Fruit fly (Drosophila melanogaster) whole organism, embryonic: ENCODE results near the gene CG12016.
A peak's percentile ranks its signal among the peaks of the same experiment; 100 is the strongest.

Source experiments
- Ada2b ChIP-seq: fragments of 200-800 bp; sonication (Bioruptor generic); IDR thresholded peaks from 2 replicates; pipeline ENCODE4 v1.3.6; 2022; ENCODE audit warnings: missing biosample characterization, missing genetic modification characterization
- Adf1 ChIP-seq: fragments of 200-800 bp; sonication (Bioruptor generic); IDR thresholded peaks from 2 replicates; pipeline ENCODE4 v1.3.6; 2022; ENCODE audit warnings: missing biosample characterization, missing genetic modification characterization
- CG10321 ChIP-seq: fragments of 200-800 bp; sonication (Bioruptor generic); IDR thresholded peaks from 2 replicates; pipeline ENCODE4 v1.3.6; 2022; ENCODE audit warnings: missing biosample characterization, missing genetic modification characterization
- CG10366 ChIP-seq: fragments of 200-800 bp; sonication (Bioruptor generic); IDR thresholded peaks from 2 replicates; pipeline ENCODE4 v1.3.6; 2022; ENCODE audit warnings: missing biosample characterization, missing genetic modification characterization
- CG10543 ChIP-seq: fragments of 200-800 bp; sonication (Bioruptor generic); optimal IDR thresholded peaks from 3 replicates; lab custom pipeline; 2017; ENCODE audit warnings: missing biosample characterization, mild to moderate bottlenecking, missing genetic modification characterization, moderate library complexity
- CG10565 ChIP-seq: fragments of 200-800 bp; sonication (Bioruptor generic); optimal IDR thresholded peaks from 3 replicates; lab custom pipeline; 2016; ENCODE audit warnings: missing biosample characterization, mild to moderate bottlenecking, missing genetic modification characterization
- CG10959 ChIP-seq: fragments of 200-800 bp; sonication (Bioruptor generic); IDR thresholded peaks from 2 replicates; pipeline ENCODE4 v1.3.6; 2022; ENCODE audit warnings: missing biosample characterization, missing genetic modification characterization
- CG11456 ChIP-seq: fragments of 200-800 bp; sonication (Bioruptor generic); IDR thresholded peaks from 3 replicates; pipeline ENCODE4 v1.3.6; 2022; ENCODE audit warnings: missing biosample characterization, missing genetic modification characterization
- CG11696 ChIP-seq: fragments of 200-800 bp; sonication (Bioruptor generic); IDR thresholded peaks from 2 replicates; pipeline ENCODE4 v1.3.6; 2022; ENCODE audit warnings: missing biosample characterization, missing genetic modification characterization
- CG13287 ChIP-seq: fragments of 200-800 bp; sonication (Bioruptor generic); IDR thresholded peaks from 2 replicates; pipeline ENCODE4 v1.3.6; 2022; ENCODE audit warnings: missing biosample characterization, missing genetic modification characterization; ENCODE audit not compliant: partially characterized antibody
- CG15073 ChIP-seq: fragments of 200-800 bp; sonication (Bioruptor generic); optimal IDR thresholded peaks from 2 replicates; lab custom pipeline; 2016; ENCODE audit warnings: missing biosample characterization, missing genetic modification characterization
- CG16779 ChIP-seq: fragments of 200-800 bp; sonication (Bioruptor generic); IDR thresholded peaks from 2 replicates; pipeline ENCODE4 v1.3.6; 2022; ENCODE audit warnings: missing biosample characterization, missing genetic modification characterization
- CG17359 ChIP-seq: fragments of 200-800 bp; sonication (Bioruptor generic); optimal IDR thresholded peaks from 3 replicates; lab custom pipeline; 2018; ENCODE audit warnings: missing biosample characterization, mild to moderate bottlenecking, missing genetic modification characterization, moderate library complexity
- CG18262 ChIP-seq: fragments of 200-800 bp; optimal IDR thresholded peaks from 3 replicates; lab custom pipeline; 2019; ENCODE audit warnings: missing biosample characterization, mild to moderate bottlenecking, missing genetic modification characterization, moderate library complexity
- CG1832 ChIP-seq: fragments of 200-800 bp; sonication (Bioruptor generic); optimal IDR thresholded peaks from 2 replicates; lab custom pipeline; 2017; ENCODE audit warnings: missing biosample characterization, mild to moderate bottlenecking, missing genetic modification characterization, inconsistent platforms
- CG18619 ChIP-seq: fragments of 200-800 bp; sonication (Bioruptor generic); optimal IDR thresholded peaks from 3 replicates; lab custom pipeline; 2017; ENCODE audit warnings: missing biosample characterization, mild to moderate bottlenecking, missing genetic modification characterization
- CG32767 ChIP-seq: fragments of 200-800 bp; sonication (Bioruptor generic); IDR thresholded peaks from 2 replicates; pipeline ENCODE4 v1.3.6; 2022; ENCODE audit warnings: missing biosample characterization, missing genetic modification characterization
- CG3281 ChIP-seq: fragments of 200-800 bp; sonication (Bioruptor generic); optimal IDR thresholded peaks from 3 replicates; lab custom pipeline; 2017; ENCODE audit warnings: missing biosample characterization, mild to moderate bottlenecking, missing genetic modification characterization
- CG33213 ChIP-seq: fragments of 200-800 bp; sonication (Bioruptor generic); optimal IDR thresholded peaks from 3 replicates; lab custom pipeline; 2016; ENCODE audit warnings: missing biosample characterization, missing genetic modification characterization
- CG4424 ChIP-seq: fragments of 200-800 bp; sonication (Bioruptor generic); optimal IDR thresholded peaks from 3 replicates; lab custom pipeline; 2016; ENCODE audit warnings: missing biosample characterization, missing genetic modification characterization
- CG5245 ChIP-seq: fragments of 200-800 bp; sonication (Bioruptor generic); optimal IDR thresholded peaks from 3 replicates; lab custom pipeline; 2016; ENCODE audit warnings: missing biosample characterization, missing genetic modification characterization
- CG7987 ChIP-seq: fragments of 200-800 bp; sonication (Bioruptor generic); optimal IDR thresholded peaks from 2 replicates; lab custom pipeline; 2018; ENCODE audit warnings: missing biosample characterization, mild to moderate bottlenecking, missing genetic modification characterization, moderate library complexity
- CG8290 ChIP-seq, 3 experiments: fragments of 200-800 bp; sonication (Bioruptor generic); optimal IDR thresholded peaks; 2 replicates each; lab custom pipeline; 2016 to 2019; ENCODE audit warnings: missing biosample characterization in 3 of 3, missing genetic modification characterization in 3 of 3, mild to moderate bottlenecking in 2 of 3, moderate library complexity in 1 of 3
- CG8944 ChIP-seq: fragments of 200-800 bp; sonication (Bioruptor generic); optimal IDR thresholded peaks from 3 replicates; lab custom pipeline; 2016; ENCODE audit warnings: missing biosample characterization, missing genetic modification characterization
- D ChIP-seq, 2 experiments: fragments of 200-800 bp in 1 of 2; fragments of >200 bp in 1 of 2; sonication (Bioruptor generic) in 1 of 2; optimal IDR thresholded peaks; 2 replicates in 1 of 2; 3 replicates in 1 of 2; lab custom pipeline; 2017; ENCODE audit warnings: mild to moderate bottlenecking in 1 of 2, missing biosample characterization in 1 of 2, missing genetic modification characterization in 1 of 2, missing genetic modification reagents in 1 of 2
- Deaf1 ChIP-seq: fragments of 200-800 bp; optimal IDR thresholded peaks from 3 replicates; lab custom pipeline; 2019; ENCODE audit warnings: missing biosample characterization, mild to moderate bottlenecking, missing genetic modification characterization, moderate library complexity
- Dip2 ChIP-seq: fragments of 200-800 bp; sonication (Bioruptor generic); IDR thresholded peaks from 2 replicates; pipeline ENCODE4 v1.3.6; 2022; ENCODE audit warnings: missing biosample characterization, missing genetic modification characterization
- Fer1 ChIP-seq: fragments of 200-800 bp; sonication (Bioruptor generic); optimal IDR thresholded peaks from 2 replicates; lab custom pipeline; 2017; ENCODE audit warnings: missing biosample characterization, mild to moderate bottlenecking, missing genetic modification characterization
- GATAe ChIP-seq: fragments of 200-800 bp; sonication (Bioruptor generic); conservative IDR thresholded peaks from 2 replicates; pipeline ENCODE4 v1.3.6; 2022; ENCODE audit warnings: missing biosample characterization, missing genetic modification characterization
- HLHmδ ChIP-seq: fragments of 200-800 bp; sonication (Bioruptor generic); optimal IDR thresholded peaks from 2 replicates; lab custom pipeline; 2018; ENCODE audit warnings: missing biosample characterization, mild to moderate bottlenecking, missing genetic modification characterization, moderate library complexity
- Hmr ChIP-seq: fragments of 200-800 bp; sonication (Bioruptor generic); optimal IDR thresholded peaks from 3 replicates; lab custom pipeline; 2017; ENCODE audit warnings: mild to moderate bottlenecking, missing biosample characterization, missing genetic modification reagents, missing genetic modification characterization
- Nf-YC ChIP-seq: fragments of 200-800 bp; optimal IDR thresholded peaks from 3 replicates; lab custom pipeline; 2019; ENCODE audit warnings: missing biosample characterization, mild to moderate bottlenecking, missing genetic modification characterization, moderate library complexity
- Oli ChIP-seq: fragments of 200-800 bp; sonication (Bioruptor generic); optimal IDR thresholded peaks from 2 replicates; lab custom pipeline; 2018; ENCODE audit warnings: missing biosample characterization, mild to moderate bottlenecking, missing genetic modification characterization, moderate library complexity
- Optix ChIP-seq: fragments of 200-800 bp; sonication (Bioruptor generic); IDR thresholded peaks from 3 replicates; pipeline ENCODE4 v1.3.6; 2022; ENCODE audit warnings: missing biosample characterization, missing genetic modification characterization
- Ravus ChIP-seq: fragments of 200-800 bp; sonication (Bioruptor generic); IDR thresholded peaks from 2 replicates; pipeline ENCODE4 v1.3.6; 2022; ENCODE audit warnings: missing biosample characterization, missing genetic modification characterization
- Rfx ChIP-seq: fragments of 200-800 bp; sonication (Bioruptor generic); IDR thresholded peaks from 2 replicates; pipeline ENCODE4 v1.3.6; 2022; ENCODE audit warnings: missing biosample characterization, missing genetic modification characterization
- emc ChIP-seq: fragments of 200-800 bp; sonication (Bioruptor generic); optimal IDR thresholded peaks from 2 replicates; lab custom pipeline; 2016; ENCODE audit warnings: missing biosample characterization, missing genetic modification characterization
- exex ChIP-seq: fragments of 200-800 bp; sonication (Bioruptor generic); optimal IDR thresholded peaks from 4 replicates; lab custom pipeline; 2018; ENCODE audit warnings: missing biosample characterization, mild to moderate bottlenecking, missing genetic modification characterization, moderate library complexity
- fd96Cb ChIP-seq: fragments of 200-800 bp; sonication (Bioruptor generic); optimal IDR thresholded peaks from 2 replicates; lab custom pipeline; 2018; ENCODE audit warnings: missing biosample characterization, mild to moderate bottlenecking, missing genetic modification characterization, moderate library complexity
- grn ChIP-seq: fragments of 200-800 bp; sonication (Bioruptor generic); optimal IDR thresholded peaks from 3 replicates; lab custom pipeline; 2017; ENCODE audit warnings: missing biosample characterization, missing genetic modification characterization
- gsb ChIP-seq: fragments of 200-800 bp; sonication (Bioruptor generic); IDR thresholded peaks from 2 replicates; pipeline ENCODE4 v1.3.6; 2022; ENCODE audit warnings: missing biosample characterization, missing genetic modification characterization
- kay ChIP-seq: fragments of 200-800 bp; sonication (Bioruptor generic); optimal IDR thresholded peaks from 2 replicates; lab custom pipeline; 2016; ENCODE audit warnings: missing biosample characterization, missing genetic modification characterization
- lilli ChIP-seq: fragments of 200-800 bp; sonication (Bioruptor generic); optimal IDR thresholded peaks from 3 replicates; lab custom pipeline; 2016; ENCODE audit warnings: missing biosample characterization, missing genetic modification characterization
- sd ChIP-seq: fragments of 200-800 bp; sonication (Bioruptor generic); optimal IDR thresholded peaks from 3 replicates; lab custom pipeline; 2018; ENCODE audit warnings: missing biosample characterization, mild to moderate bottlenecking, missing genetic modification characterization, moderate library complexity
- slbo ChIP-seq: fragments of 200-800 bp; sonication (Bioruptor generic); IDR thresholded peaks from 2 replicates; pipeline ENCODE4 v1.3.6; 2022; ENCODE audit warnings: missing biosample characterization, missing genetic modification characterization
- slou ChIP-seq: fragments of 200-800 bp; sonication (Bioruptor generic); optimal IDR thresholded peaks from 3 replicates; lab custom pipeline; 2016; ENCODE audit warnings: missing biosample characterization, missing genetic modification characterization
- ttk ChIP-seq: fragments of 200-800 bp; sonication (Bioruptor generic); IDR thresholded peaks from 2 replicates; pipeline ENCODE4 v2.1.2; 2022; ENCODE audit warnings: missing biosample characterization, missing genetic modification characterization
- usp ChIP-seq: fragments of >200 bp; optimal IDR thresholded peaks from 2 replicates; lab custom pipeline; 2017; ENCODE audit warnings: missing biosample characterization, missing genetic modification characterization
- yki ChIP-seq: fragments of >200 bp; optimal IDR thresholded peaks from 3 replicates; lab custom pipeline; 2018

The CG12016 gene

dm6 chr3L:3325925-3326903, 6.9 kb downstream of the CG12016 start, which contains the start of gene Gtpx (continued):
- TF ChIP-seq Fer1 (GFP tag; lab: Kevin White, UChicago), result no peak
- TF ChIP-seq CG8944 (GFP tag; lab: Kevin White, UChicago), result no peak
- TF ChIP-seq fd96Cb (tag; lab: Kevin White, UChicago), result no peak
- TF ChIP-seq slou (GFP tag; lab: Kevin White, UChicago), result no peak
- no peak for TF ChIP-seq Ada2b (GFP tag; lab: Robert Waterston, UW)
- no peak for TF ChIP-seq CG11456 (GFP tag; lab: Robert Waterston, UW)
- TF ChIP-seq CG10543 (GFP tag; lab: Kevin White, UChicago), result peak; percentile 46
- 0 out of 2 replicates have a peak, but pooled peaks have one; percentile 16 for TF ChIP-seq Adf1 (GFP tag; lab: Robert Waterston, UW)
- no peak for TF ChIP-seq CG18262
- TF ChIP-seq Deaf1, result no peak
- TF ChIP-seq CG7987 (GFP tag; lab: Kevin White, UChicago), result no peak
- peak; percentile 9 for TF ChIP-seq CG17359 (tag; lab: Kevin White, UChicago)
- TF ChIP-seq usp, result no peak
- peak; percentile 46 for TF ChIP-seq CG18619 (GFP tag; lab: Kevin White, UChicago)
- TF ChIP-seq lilli (GFP tag; lab: Kevin White, UChicago), result peak; percentile 66
- TF ChIP-seq CG33213 (GFP tag; lab: Kevin White, UChicago), result peak; percentile 42
- TF ChIP-seq Oli (tag; lab: Kevin White, UChicago), result no peak
- no peak for TF ChIP-seq CG32767 (GFP tag; lab: Robert Waterston, UW)
- no peak for TF ChIP-seq emc (GFP tag; lab: Kevin White, UChicago)
- TF ChIP-seq D (optimal IDR thresholded peaks at IDR 0.05; lab: Kevin White, UChicago), result no peak
- no peak for TF ChIP-seq D (GFP tag; optimal IDR thresholded peaks at IDR 0.05; lab: Kevin White, UChicago)
- TF ChIP-seq Ravus (GFP tag; lab: Robert Waterston, UW), result no peak
- no peak for TF ChIP-seq CG4424 (GFP tag; lab: Kevin White, UChicago)
- no peak for TF ChIP-seq gsb
- TF ChIP-seq CG10366 (GFP tag; lab: Robert Waterston, UW), result no peak; the same call in 1 of the 2 replicates
- TF ChIP-seq exex, result no peak
- no peak for TF ChIP-seq CG10321
- no peak for TF ChIP-seq CG10565 (GFP tag; lab: Kevin White, UChicago)
- peak; percentile 64 for TF ChIP-seq slbo (GFP tag; lab: Robert Waterston, UW)
- TF ChIP-seq sd (tag; lab: Kevin White, UChicago), result no peak
- TF ChIP-seq CG16779 (GFP tag; lab: Robert Waterston, UW), result no peak
- no peak for TF ChIP-seq CG1832 (GFP tag; lab: Kevin White, UChicago)
- TF ChIP-seq Optix (GFP tag; lab: Robert Waterston, UW), result no peak
- TF ChIP-seq HLHmδ (GFP tag; lab: Kevin White, UChicago), result no peak
- TF ChIP-seq CG15073 (GFP tag; lab: Kevin White, UChicago), result no peak
- TF ChIP-seq Dip2 (GFP tag; lab: Robert Waterston, UW), result no peak
- no peak for TF ChIP-seq grn
- peak; percentile 38; the same call in 1 of the 2 replicates for TF ChIP-seq CG13287 (GFP tag; lab: Robert Waterston, UW)
- TF ChIP-seq ttk (GFP tag; lab: Robert Waterston, UW), result no peak
- TF ChIP-seq CG3281, result no peak
- peak; percentile 56 for TF ChIP-seq Hmr (GFP tag; lab: Kevin White, UChicago)
- no peak for TF ChIP-seq GATAe (GFP tag; lab: Robert Waterston, UW)
- no peak for TF ChIP-seq CG11696 (GFP tag; lab: Robert Waterston, UW)
- TF ChIP-seq yki (lab: Kevin White, UChicago), result no peak
- TF ChIP-seq CG8290 (GFP tag; optimal IDR thresholded peaks at IDR 0.05; lab: Kevin White, UChicago), result no peak
- TF ChIP-seq CG8290 (tag; optimal IDR thresholded peaks at IDR 0.05; lab: Kevin White, UChicago), result peak in 1 of 2 experiments; percentile 38
- peak; percentile 37; the same call in 1 of the 2 replicates for TF ChIP-seq Rfx (GFP tag; lab: Robert Waterston, UW)
- no peak for TF ChIP-seq CG10959 (GFP tag; lab: Robert Waterston, UW)
- no peak for TF ChIP-seq CG5245 (GFP tag; lab: Kevin White, UChicago)
- peak; percentile 20 for TF ChIP-seq kay
- peak; percentile 53 for TF ChIP-seq Nf-YC
